Fruit fly (Drosophila melanogaster) whole organism, embryonic: Measurements from ENCODE around the gene CG42674.

Source experiments
- Atf6 ChIP-seq: fragments of 200-800 bp; sonication (Bioruptor generic); IDR thresholded peaks from 2 replicates; pipeline ENCODE4 v1.3.6; 2022; ENCODE audit warnings: missing biosample characterization, missing genetic modification characterization
- CG11085 ChIP-seq: fragments of 200-800 bp; sonication (Bioruptor generic); IDR thresholded peaks from 2 replicates; pipeline ENCODE4 v1.3.6; 2022; ENCODE audit warnings: missing biosample characterization, missing genetic modification characterization
- CG12155 ChIP-seq: fragments of 200-800 bp; sonication (Bioruptor generic); optimal IDR thresholded peaks from 3 replicates; lab custom pipeline; 2016; ENCODE audit warnings: missing biosample characterization, missing genetic modification characterization
- CG12769 ChIP-seq: fragments of 200-800 bp; sonication (Bioruptor generic); optimal IDR thresholded peaks from 2 replicates; lab custom pipeline; 2019; ENCODE audit warnings: missing biosample characterization, mild to moderate bottlenecking, missing genetic modification characterization, moderate library complexity
- CG14050 ChIP-seq: fragments of 200-800 bp; sonication (Bioruptor generic); IDR thresholded peaks from 3 replicates; pipeline ENCODE4 v1.3.6; 2022; ENCODE audit warnings: missing biosample characterization, missing genetic modification characterization
- CG15269 ChIP-seq: fragments of 200-800 bp; sonication (Bioruptor generic); optimal IDR thresholded peaks from 2 replicates; lab custom pipeline; 2018; ENCODE audit warnings: missing biosample characterization, mild to moderate bottlenecking, missing genetic modification characterization, moderate library complexity
- CG16813 ChIP-seq: fragments of 200-800 bp; sonication (Bioruptor generic); IDR thresholded peaks from 3 replicates; pipeline ENCODE4 v1.3.6; 2022; ENCODE audit warnings: missing biosample characterization, missing genetic modification characterization; ENCODE audit not compliant: partially characterized antibody
- CG17361 ChIP-seq: fragments of 200-800 bp; sonication (Bioruptor generic); IDR thresholded peaks from 3 replicates; pipeline ENCODE4 v1.3.6; 2022; ENCODE audit warnings: missing biosample characterization, missing genetic modification characterization
- CG18599 ChIP-seq: fragments of 200-800 bp; sonication (Bioruptor generic); optimal IDR thresholded peaks from 3 replicates; lab custom pipeline; 2017; ENCODE audit warnings: missing biosample characterization, missing genetic modification characterization, mild to moderate bottlenecking, moderate library complexity, missing genetic modification reagents
- CG18764 ChIP-seq: fragments of 200-800 bp; sonication (Bioruptor generic); optimal IDR thresholded peaks from 3 replicates; lab custom pipeline; 2016; ENCODE audit warnings: missing biosample characterization, missing genetic modification characterization
- CG2120 ChIP-seq: fragments of 200-800 bp; sonication (Bioruptor generic); optimal IDR thresholded peaks from 3 replicates; lab custom pipeline; 2016; ENCODE audit warnings: missing biosample characterization, missing genetic modification characterization
- CG32532 ChIP-seq: fragments of 200-800 bp; sonication (Bioruptor generic); IDR thresholded peaks from 2 replicates; pipeline ENCODE4 v1.3.6; 2022; ENCODE audit warnings: missing biosample characterization, missing genetic modification characterization
- CG34376 ChIP-seq: fragments of 200-800 bp; sonication (Bioruptor generic); optimal IDR thresholded peaks from 2 replicates; lab custom pipeline; 2018; ENCODE audit warnings: missing biosample characterization, mild to moderate bottlenecking, missing genetic modification characterization
- CG5180 ChIP-seq: fragments of 200-800 bp; sonication (Bioruptor generic); optimal IDR thresholded peaks from 3 replicates; lab custom pipeline; 2017; ENCODE audit warnings: missing biosample characterization, missing genetic modification characterization, mild to moderate bottlenecking, moderate library complexity, missing genetic modification reagents
- CG7556 ChIP-seq: fragments of 200-800 bp; sonication (Bioruptor generic); optimal IDR thresholded peaks from 2 replicates; lab custom pipeline; 2017; ENCODE audit warnings: missing biosample characterization, mild to moderate bottlenecking, missing genetic modification characterization
- CG8290 ChIP-seq, 3 experiments: fragments of 200-800 bp; sonication (Bioruptor generic); optimal IDR thresholded peaks; 2 replicates each; lab custom pipeline; 2016 to 2019; ENCODE audit warnings: missing biosample characterization in 3 of 3, missing genetic modification characterization in 3 of 3, mild to moderate bottlenecking in 2 of 3, moderate library complexity in 1 of 3
- CG8924 ChIP-seq: fragments of 200-800 bp; optimal IDR thresholded peaks from 3 replicates; lab custom pipeline; 2019; ENCODE audit warnings: missing biosample characterization, mild to moderate bottlenecking, missing genetic modification characterization, moderate library complexity
- Deaf1 ChIP-seq: fragments of 200-800 bp; optimal IDR thresholded peaks from 3 replicates; lab custom pipeline; 2019; ENCODE audit warnings: missing biosample characterization, mild to moderate bottlenecking, missing genetic modification characterization, moderate library complexity
- Doc2 ChIP-seq: fragments of 200-800 bp; sonication (Bioruptor generic); IDR thresholded peaks from 2 replicates; pipeline ENCODE4 v1.3.6; 2022; ENCODE audit warnings: missing biosample characterization, missing genetic modification characterization
- Fer2 ChIP-seq: fragments of 200-800 bp; sonication (Bioruptor generic); optimal IDR thresholded peaks from 2 replicates; lab custom pipeline; 2018; ENCODE audit warnings: missing biosample characterization, mild to moderate bottlenecking, missing genetic modification characterization, moderate library complexity
- HLH4C ChIP-seq: fragments of 200-800 bp; sonication (Bioruptor generic); IDR thresholded peaks from 3 replicates; pipeline ENCODE4 v1.3.6; 2022; ENCODE audit warnings: missing biosample characterization, missing genetic modification characterization; ENCODE audit not compliant: partially characterized antibody
- Hmr ChIP-seq: fragments of 200-800 bp; sonication (Bioruptor generic); optimal IDR thresholded peaks from 3 replicates; lab custom pipeline; 2017; ENCODE audit warnings: mild to moderate bottlenecking, missing biosample characterization, missing genetic modification reagents, missing genetic modification characterization
- MBD-R2 ChIP-seq: fragments of 200-800 bp; sonication (Bioruptor generic); IDR thresholded peaks from 2 replicates; pipeline ENCODE4 v1.3.6; 2022; ENCODE audit warnings: missing biosample characterization, missing genetic modification characterization
- NFAT ChIP-seq: fragments of 200-800 bp; sonication (Bioruptor generic); IDR thresholded peaks from 2 replicates; pipeline ENCODE4 v1.3.6; 2022; ENCODE audit warnings: missing biosample characterization, missing genetic modification characterization
- Nf-YB ChIP-seq: fragments of 200-800 bp; sonication (Bioruptor generic); optimal IDR thresholded peaks from 3 replicates; lab custom pipeline; 2019; ENCODE audit warnings: missing biosample characterization, mild to moderate bottlenecking, missing genetic modification characterization, moderate library complexity
- Nf-YC ChIP-seq: fragments of 200-800 bp; optimal IDR thresholded peaks from 3 replicates; lab custom pipeline; 2019; ENCODE audit warnings: missing biosample characterization, mild to moderate bottlenecking, missing genetic modification characterization, moderate library complexity
- Oli ChIP-seq: fragments of 200-800 bp; sonication (Bioruptor generic); optimal IDR thresholded peaks from 2 replicates; lab custom pipeline; 2018; ENCODE audit warnings: missing biosample characterization, mild to moderate bottlenecking, missing genetic modification characterization, moderate library complexity
- PHDP ChIP-seq: fragments of 200-800 bp; sonication (Bioruptor generic); optimal IDR thresholded peaks from 3 replicates; lab custom pipeline; 2018; ENCODE audit warnings: missing biosample characterization, mild to moderate bottlenecking, missing genetic modification characterization, moderate library complexity
- Pdp1 ChIP-seq, 2 experiments: fragments of 200-800 bp; sonication (Bioruptor generic); optimal IDR thresholded peaks; 3 replicates each; lab custom pipeline; 2016; ENCODE audit warnings: missing biosample characterization in 2 of 2, missing genetic modification characterization in 2 of 2, mild to moderate bottlenecking in 1 of 2, moderate library complexity in 1 of 2
- Tbp ChIP-seq: fragments of >200 bp; optimal IDR thresholded peaks from 2 replicates; lab custom pipeline; 2018; ENCODE audit warnings: missing biosample characterization, missing genetic modification characterization
- Usf ChIP-seq: fragments of 200-800 bp; sonication (Bioruptor generic); optimal IDR thresholded peaks from 2 replicates; lab custom pipeline; 2017; ENCODE audit warnings: missing genotype, missing biosample characterization, missing genetic modification characterization
- Vsx1 ChIP-seq: fragments of 200-800 bp; sonication (Bioruptor generic); optimal IDR thresholded peaks from 2 replicates; lab custom pipeline; 2017; ENCODE audit warnings: missing biosample characterization, mild to moderate bottlenecking, missing genetic modification characterization, missing genetic modification reagents
- cad ChIP-seq: fragments of >200 bp; optimal IDR thresholded peaks from 2 replicates; lab custom pipeline; 2017; ENCODE audit warnings: missing biosample characterization, missing genetic modification characterization
- chif ChIP-seq, 2 experiments: fragments of 200-800 bp; sonication (Bioruptor generic); optimal IDR thresholded peaks; 3 replicates each; lab custom pipeline; 2016; ENCODE audit warnings: missing biosample characterization in 2 of 2, missing genetic modification characterization in 2 of 2
- disco-r ChIP-seq: fragments of 200-800 bp; sonication (Bioruptor generic); optimal IDR thresholded peaks from 2 replicates; lab custom pipeline; 2016; ENCODE audit warnings: missing biosample characterization, missing genetic modification characterization
- dmrt99B ChIP-seq: fragments of 200-800 bp; sonication (Bioruptor generic); optimal IDR thresholded peaks from 2 replicates; lab custom pipeline; 2018; ENCODE audit warnings: missing biosample characterization, mild to moderate bottlenecking, missing genetic modification characterization, moderate library complexity
- exex ChIP-seq: fragments of 200-800 bp; sonication (Bioruptor generic); optimal IDR thresholded peaks from 4 replicates; lab custom pipeline; 2018; ENCODE audit warnings: missing biosample characterization, mild to moderate bottlenecking, missing genetic modification characterization, moderate library complexity
- lab ChIP-seq: fragments of 200-800 bp; sonication (Bioruptor generic); optimal IDR thresholded peaks from 3 replicates; lab custom pipeline; 2017; ENCODE audit warnings: missing biosample characterization, missing genetic modification characterization, mild to moderate bottlenecking, moderate library complexity, missing genetic modification reagents
- mld ChIP-seq: fragments of 200-800 bp; sonication (Bioruptor generic); IDR thresholded peaks from 3 replicates; pipeline ENCODE4 v1.3.6; 2022; ENCODE audit warnings: missing biosample characterization, missing genetic modification characterization; ENCODE audit not compliant: partially characterized antibody
- phol ChIP-seq: fragments of 200-800 bp; sonication (Bioruptor generic); optimal IDR thresholded peaks from 3 replicates; lab custom pipeline; 2018; ENCODE audit warnings: missing biosample characterization, mild to moderate bottlenecking, missing genetic modification characterization, moderate library complexity
- pnt ChIP-seq: fragments of 200-800 bp; sonication (Bioruptor generic); optimal IDR thresholded peaks from 3 replicates; lab custom pipeline; 2016; ENCODE audit warnings: missing biosample characterization, missing genetic modification characterization
- salm ChIP-seq: fragments of 200-800 bp; sonication (Bioruptor generic); optimal IDR thresholded peaks from 2 replicates; lab custom pipeline; 2018; ENCODE audit warnings: missing biosample characterization, mild to moderate bottlenecking, missing genetic modification characterization
- so ChIP-seq: fragments of 200-800 bp; sonication (Bioruptor generic); IDR thresholded peaks from 3 replicates; pipeline ENCODE4 v1.3.6; 2022; ENCODE audit warnings: missing biosample characterization, missing genetic modification characterization
- sug ChIP-seq: fragments of 200-800 bp; optimal IDR thresholded peaks from 2 replicates; lab custom pipeline; 2019; ENCODE audit warnings: missing biosample characterization, mild to moderate bottlenecking, missing genetic modification characterization, moderate library complexity
- twi ChIP-seq: fragments of 200-800 bp; optimal IDR thresholded peaks from 2 replicates; lab custom pipeline; 2019; ENCODE audit warnings: missing biosample characterization, mild to moderate bottlenecking, missing genetic modification characterization, moderate library complexity
- wek ChIP-seq: fragments of 200-800 bp; sonication (Bioruptor generic); optimal IDR thresholded peaks from 3 replicates; lab custom pipeline; 2018; ENCODE audit warnings: missing biosample characterization, mild to moderate bottlenecking, missing genetic modification characterization, moderate library complexity
- yki ChIP-seq: fragments of >200 bp; optimal IDR thresholded peaks from 3 replicates; lab custom pipeline; 2018
- zen2 ChIP-seq: fragments of 200-800 bp; sonication (Bioruptor generic); IDR thresholded peaks from 3 replicates; pipeline ENCODE4 v1.3.6; 2022; ENCODE audit warnings: missing biosample characterization, missing genetic modification characterization; ENCODE audit not compliant: partially characterized antibody

The CG42674 gene

DNA sequence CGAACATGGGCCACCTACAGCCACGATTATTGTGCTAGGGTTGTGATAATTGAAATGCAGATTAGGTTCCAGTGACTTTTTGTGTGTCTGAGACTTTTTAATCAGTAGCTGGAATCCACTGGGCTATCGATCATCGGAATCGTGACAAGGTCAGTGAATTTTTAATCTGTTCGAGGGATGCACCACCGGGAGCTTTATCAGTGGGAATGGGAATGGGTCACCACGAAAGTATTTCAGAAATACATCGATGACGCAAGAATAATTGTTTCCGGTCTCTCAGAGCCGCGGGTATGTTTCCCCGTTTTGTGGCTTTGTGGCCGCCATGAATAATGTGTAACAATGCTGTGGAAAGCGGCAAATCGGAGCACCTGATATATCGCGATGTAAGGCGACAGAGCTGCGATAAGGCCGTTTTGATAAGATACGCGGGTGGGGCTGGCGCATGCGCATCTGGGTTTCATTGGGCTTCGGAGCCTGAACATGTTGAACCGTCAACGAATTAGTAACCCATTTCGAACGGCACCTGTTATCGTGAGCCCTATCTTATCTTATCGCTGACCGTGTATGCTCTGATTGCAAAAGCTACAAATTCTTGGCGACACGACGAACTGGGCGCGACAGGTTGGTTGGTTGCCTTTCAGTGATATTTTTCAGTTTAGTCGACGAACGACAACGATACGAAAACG is 10.1 kb downstream of the CG42674 start, which contains the start of gene Ssk (continued):
- no peak for TF ChIP-seq cad (GFP tag; lab: Kevin White, UChicago)
- no peak for TF ChIP-seq Nf-YB
- TF ChIP-seq pnt (GFP tag; lab: Kevin White, UChicago), result no peak
- peak; percentile 61; the same call in 1 of the 2 replicates for TF ChIP-seq CG11085 (GFP tag; lab: Robert Waterston, UW)
- TF ChIP-seq Atf6 (GFP tag; lab: Robert Waterston, UW), result peak; percentile 73; the same call in 1 of the 2 replicates
- TF ChIP-seq lab (GFP tag; lab: Kevin White, UChicago), result peak; percentile 52
- peak; percentile 21 for TF ChIP-seq wek
- no peak for TF ChIP-seq phol (tag; lab: Kevin White, UChicago)
- TF ChIP-seq Oli (tag; lab: Kevin White, UChicago), result no peak
- peak; percentile 45; the same call in 1 of the 2 replicates for TF ChIP-seq CG32532 (GFP tag; lab: Robert Waterston, UW)
- TF ChIP-seq Usf (GFP tag; lab: Kevin White, UChicago), result no peak
- no peak for TF ChIP-seq CG2120 (GFP tag; lab: Kevin White, UChicago)
- peak; percentile 7 for TF ChIP-seq CG5180
- no peak for TF ChIP-seq mld
- no peak for TF ChIP-seq Tbp
- no peak for TF ChIP-seq Doc2
- no peak for TF ChIP-seq CG14050 (GFP tag; lab: Robert Waterston, UW)
- no peak for TF ChIP-seq CG7556 (GFP tag; lab: Kevin White, UChicago)
- TF ChIP-seq Deaf1 (tag; lab: Kevin White, UChicago), result peak; percentile 60
- TF ChIP-seq CG18599 (GFP tag; lab: Kevin White, UChicago), result peak; percentile 34
- TF ChIP-seq sug (tag; lab: Kevin White, UChicago), result peak; percentile 81
- TF ChIP-seq Hmr (GFP tag; lab: Kevin White, UChicago), result peak; percentile 54
- peak in 1 of 2 experiments; percentile 90 for TF ChIP-seq Pdp1 (GFP tag; optimal IDR thresholded peaks at IDR 0.05; lab: Kevin White, UChicago)
- TF ChIP-seq HLH4C (GFP tag; lab: Robert Waterston, UW), result 0 out of 3 replicates have a peak, but pooled peaks have one; percentile 13
- peak; percentile 12 for TF ChIP-seq PHDP (tag; lab: Kevin White, UChicago)
- TF ChIP-seq so (GFP tag; lab: Robert Waterston, UW), result peak; percentile 36; the same call in 1 of the 3 replicates
- TF ChIP-seq CG34376 (GFP tag; lab: Kevin White, UChicago), result peak; percentile 82
- no peak for TF ChIP-seq CG8924
- peak; percentile 60 for TF ChIP-seq CG12769 (tag; lab: Kevin White, UChicago)
- no peak for TF ChIP-seq twi (tag; lab: Kevin White, UChicago)
- no peak for TF ChIP-seq yki
- no peak for TF ChIP-seq chif (GFP tag; optimal IDR thresholded peaks at IDR 0.05; lab: Kevin White, UChicago)
- no peak for TF ChIP-seq CG12155 (GFP tag; lab: Kevin White, UChicago)
- no peak for TF ChIP-seq CG16813 (GFP tag; lab: Robert Waterston, UW)
- TF ChIP-seq CG17361 (GFP tag; lab: Robert Waterston, UW), result no peak
- no peak for TF ChIP-seq zen2 (GFP tag; lab: Robert Waterston, UW)
- TF ChIP-seq CG18764 (GFP tag; lab: Kevin White, UChicago), result no peak
- peak; percentile 90 for TF ChIP-seq exex
- no peak for TF ChIP-seq dmrt99B
- no peak for TF ChIP-seq Fer2 (tag; lab: Kevin White, UChicago)
- TF ChIP-seq NFAT, result no peak
- TF ChIP-seq disco-r, result no peak
- TF ChIP-seq CG8290 (GFP tag; optimal IDR thresholded peaks at IDR 0.05; lab: Kevin White, UChicago), result no peak
- no peak for TF ChIP-seq CG8290 (tag; optimal IDR thresholded peaks at IDR 0.05; lab: Kevin White, UChicago)
- TF ChIP-seq salm (tag; lab: Kevin White, UChicago), result peak; percentile 20
- 0 out of 2 replicates have a peak, but pooled peaks have one; percentile 9 for TF ChIP-seq MBD-R2 (GFP tag; lab: Robert Waterston, UW)
- no peak for TF ChIP-seq CG15269
- TF ChIP-seq Nf-YC (tag; lab: Kevin White, UChicago), result peak; percentile 45
- no peak for TF ChIP-seq Vsx1
